Worm (Caenorhabditis elegans): ENCODE data around the gene heri-1.

DNA sequence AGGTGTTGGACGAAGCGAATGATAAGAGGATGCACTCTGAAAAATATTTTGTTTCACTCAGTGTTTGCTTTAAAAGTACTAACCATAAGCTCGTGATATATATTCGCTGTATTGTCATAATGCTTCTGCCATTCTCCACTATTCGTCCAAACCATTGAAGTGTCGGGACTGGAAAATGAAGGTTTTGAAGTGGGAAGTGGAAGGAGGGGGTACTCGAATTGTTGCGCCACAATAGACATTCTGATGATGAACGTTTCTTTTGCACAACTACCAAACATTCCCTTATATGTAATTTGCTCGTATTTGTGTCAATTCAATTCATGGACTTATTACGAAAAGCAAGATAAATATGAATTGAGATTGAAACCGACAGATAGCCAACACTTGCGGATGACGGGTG is 2.3 kb upstream of the heri-1 start:
- TF ChIP-seq nhr-11 (tag; optimal IDR thresholded peaks at IDR 0.05) (no peak), hlh-6 (tag; optimal IDR thresholded peaks at IDR 0.05) (no peak), madf-2 (tag; optimal IDR thresholded peaks at IDR 0.05) (no peak), ama-1 (optimal IDR thresholded peaks at IDR 0.05) (no peak), pha-4 (tag; optimal IDR thresholded peaks at IDR 0.05) (no peak), sdc-2 (tag; optimal IDR thresholded peaks at IDR 0.05) (no peak), ahr-1 (tag; optimal IDR thresholded peaks at IDR 0.05) (no peak), hlh-13 (GFP tag; optimal IDR thresholded peaks at IDR 0.05) (no peak), ceh-19 (GFP tag; optimal IDR thresholded peaks at IDR 0.05) (no peak), pros-1 (tag; optimal IDR thresholded peaks at IDR 0.05) (no peak), rnt-1 (tag; optimal IDR thresholded peaks at IDR 0.05) (no peak)
